Worm (Caenorhabditis elegans) whole organism, late embryonic: Measurements from ENCODE around the gene anmt-1.

Experiments
- K09A11.1 ChIP-seq: sonication (generic microtip); optimal IDR thresholded peaks from 2 replicates; lab custom pipeline; 2017; ENCODE audit warnings: antibody characterized with exemption, mild to moderate bottlenecking, missing genetic modification characterization, missing compliant biosample characterization; ENCODE audit not compliant: insufficient read depth
- ahr-1 ChIP-seq: sonication (generic microtip); optimal IDR thresholded peaks from 2 replicates; lab custom pipeline; 2016; ENCODE audit warnings: missing genetic modification characterization, missing compliant biosample characterization
- ceh-14 ChIP-seq: sonication (generic microtip); optimal IDR thresholded peaks from 2 replicates; lab custom pipeline; 2016; ENCODE audit warnings: missing genotype, missing genetic modification characterization, missing compliant biosample characterization
- ceh-45 ChIP-seq: fragments of 200-800 bp; sonication (Bioruptor generic); IDR thresholded peaks from 2 replicates; pipeline ENCODE4 v1.3.6; 2022; ENCODE audit warnings: missing genetic modification reagents, missing genetic modification characterization, missing compliant biosample characterization
- dve-1 ChIP-seq: sonication (generic microtip); optimal IDR thresholded peaks from 2 replicates; lab custom pipeline; 2017; ENCODE audit warnings: antibody characterized with exemption, mild to moderate bottlenecking, missing genetic modification characterization, missing compliant biosample characterization
- elt-2 ChIP-seq: sonication (generic microtip); optimal IDR thresholded peaks from 2 replicates; lab custom pipeline; 2016; ENCODE audit warnings: missing genetic modification reagents, missing genetic modification characterization, missing compliant biosample characterization
- madf-2 ChIP-seq: sonication (generic microtip); optimal IDR thresholded peaks from 2 replicates; lab custom pipeline; 2017; ENCODE audit warnings: missing genetic modification characterization, missing compliant biosample characterization
- nhr-11 ChIP-seq: fragments of 150-350 bp; optimal IDR thresholded peaks from 2 replicates; lab custom pipeline; 2014; ENCODE audit warnings: missing biosample characterization, missing genetic modification characterization
- pha-4 ChIP-seq: fragments of 150-350 bp; optimal IDR thresholded peaks from 2 replicates; lab custom pipeline; 2018; ENCODE audit warnings: missing biosample characterization, missing genetic modification reagents, missing genetic modification characterization
- pqm-1 ChIP-seq: sonication (generic microtip); optimal IDR thresholded peaks from 2 replicates; lab custom pipeline; 2016; ENCODE audit warnings: missing genetic modification characterization, missing compliant biosample characterization
- pros-1 ChIP-seq: fragments of 150-350 bp; optimal IDR thresholded peaks from 2 replicates; lab custom pipeline; 2014; ENCODE audit warnings: missing biosample characterization, missing genetic modification reagents, missing genetic modification characterization
- sdc-2 ChIP-seq: sonication (generic microtip); optimal IDR thresholded peaks from 2 replicates; lab custom pipeline; 2016; ENCODE audit warnings: missing genotype, missing genetic modification characterization, missing compliant biosample characterization
- unc-55 ChIP-seq: sonication (generic microtip); optimal IDR thresholded peaks from 2 replicates; lab custom pipeline; 2017; ENCODE audit warnings: missing biosample characterization, missing genetic modification reagents, missing genetic modification characterization

ce11 chrIII:8733667-8734066, 49.1 kb downstream of the anmt-1 start:
- no peak for TF ChIP-seq pha-4 (tag; lab: Kevin White, UChicago)
- TF ChIP-seq dve-1 (tag; lab: Kevin White, UChicago), result no peak
- no peak for TF ChIP-seq sdc-2
- no peak for TF ChIP-seq pros-1 (tag; lab: Kevin White, UChicago)
- TF ChIP-seq madf-2 (tag; lab: Kevin White, UChicago), result no peak
- TF ChIP-seq ceh-14 (tag; lab: Kevin White, UChicago), result no peak
- peak; percentile 78 for TF ChIP-seq elt-2 (tag; lab: Kevin White, UChicago)
- no peak for TF ChIP-seq unc-55 (GFP tag; lab: Kevin White, UChicago)
- TF ChIP-seq nhr-11, result no peak
- no peak for TF ChIP-seq pqm-1 (tag; lab: Kevin White, UChicago)
- no peak for TF ChIP-seq ceh-45 (GFP tag; lab: Robert Waterston, UW)
- TF ChIP-seq ahr-1 (tag; lab: Kevin White, UChicago), result no peak
- no peak for TF ChIP-seq K09A11.1
